Fruit fly (Drosophila melanogaster) whole organism, prepupa: ENCODE measurements around the gene CG32066.

Experiments used
- Blimp-1 ChIP-seq: fragments of 200-800 bp; sonication (Bioruptor generic); optimal IDR thresholded peaks from 3 replicates; lab custom pipeline; 2017; ENCODE audit warnings: missing biosample characterization, missing genetic modification characterization, mild to moderate bottlenecking, moderate library complexity, missing genetic modification reagents
- CG10631 ChIP-seq: fragments of 200-800 bp; sonication (Bioruptor generic); optimal IDR thresholded peaks from 2 replicates; lab custom pipeline; 2016; ENCODE audit warnings: missing biosample characterization, missing genetic modification characterization
- CG10669 ChIP-seq: fragments of 200-800 bp; sonication (Bioruptor generic); optimal IDR thresholded peaks from 3 replicates; lab custom pipeline; 2018; ENCODE audit warnings: missing biosample characterization, mild to moderate bottlenecking, missing genetic modification characterization, moderate library complexity
- CG11294 ChIP-seq: fragments of 200-800 bp; sonication (Bioruptor generic); IDR thresholded peaks from 2 replicates; pipeline ENCODE4 v1.3.6; 2022; ENCODE audit warnings: missing biosample characterization, missing genetic modification characterization
- CG11762 ChIP-seq: fragments of 200-800 bp; sonication (Bioruptor generic); optimal IDR thresholded peaks from 3 replicates; lab custom pipeline; 2016; ENCODE audit warnings: missing biosample characterization, missing genetic modification characterization; ENCODE audit not compliant: insufficient read depth
- CG11902 ChIP-seq: fragments of 200-800 bp; sonication (Bioruptor generic); optimal IDR thresholded peaks from 3 replicates; lab custom pipeline; 2016; ENCODE audit warnings: missing biosample characterization, missing genetic modification characterization
- CG15336 ChIP-seq: fragments of 200-800 bp; sonication (Bioruptor generic); IDR thresholded peaks from 2 replicates; pipeline ENCODE4 v1.3.6; 2022; ENCODE audit warnings: missing biosample characterization, missing genetic modification characterization
- CG1621 ChIP-seq: fragments of 200-800 bp; sonication (Bioruptor generic); optimal IDR thresholded peaks from 3 replicates; lab custom pipeline; 2018; ENCODE audit warnings: missing biosample characterization, mild to moderate bottlenecking, missing genetic modification characterization
- CG3032 ChIP-seq: fragments of 200-800 bp; optimal IDR thresholded peaks from 2 replicates; lab custom pipeline; 2019; ENCODE audit warnings: missing biosample characterization, mild to moderate bottlenecking, missing genetic modification characterization, moderate library complexity
- CG31627 ChIP-seq: fragments of 200-800 bp; sonication (Bioruptor generic); optimal IDR thresholded peaks from 3 replicates; lab custom pipeline; 2016; ENCODE audit warnings: missing biosample characterization, missing genetic modification characterization
- CG34406 ChIP-seq: fragments of 200-800 bp; sonication (Bioruptor generic); optimal IDR thresholded peaks from 3 replicates; lab custom pipeline; 2016; ENCODE audit warnings: missing biosample characterization, missing genetic modification characterization
- CG3919 ChIP-seq: fragments of 200-800 bp; sonication (Bioruptor generic); optimal IDR thresholded peaks from 3 replicates; lab custom pipeline; 2016; ENCODE audit warnings: missing biosample characterization, missing genetic modification characterization
- CG4318 ChIP-seq: fragments of 200-800 bp; sonication (Bioruptor generic); optimal IDR thresholded peaks from 3 replicates; lab custom pipeline; 2017; ENCODE audit warnings: missing biosample characterization, mild to moderate bottlenecking, missing genetic modification characterization
- CG6163 ChIP-seq: fragments of 200-800 bp; sonication (Bioruptor generic); IDR thresholded peaks from 3 replicates; pipeline ENCODE4 v1.3.6; 2022; ENCODE audit warnings: missing biosample characterization, missing genetic modification characterization
- CG6276 ChIP-seq: fragments of 200-800 bp; sonication (Bioruptor generic); optimal IDR thresholded peaks from 2 replicates; lab custom pipeline; 2017; ENCODE audit warnings: missing biosample characterization, mild to moderate bottlenecking, missing genetic modification characterization
- CG6808 ChIP-seq: fragments of 200-800 bp; sonication (Bioruptor generic); optimal IDR thresholded peaks from 3 replicates; lab custom pipeline; 2017; ENCODE audit warnings: missing biosample characterization, missing genetic modification characterization, mild to moderate bottlenecking, moderate library complexity, missing genetic modification reagents
- CG6854 ChIP-seq: fragments of 200-800 bp; sonication (Bioruptor generic); optimal IDR thresholded peaks from 2 replicates; lab custom pipeline; 2017; ENCODE audit warnings: missing biosample characterization, mild to moderate bottlenecking, missing genetic modification characterization
- CG7368 ChIP-seq: fragments of 200-800 bp; sonication (Bioruptor generic); optimal IDR thresholded peaks from 3 replicates; lab custom pipeline; 2016; ENCODE audit warnings: missing biosample characterization, missing genetic modification characterization
- CG8119 ChIP-seq: fragments of 200-800 bp; sonication (Bioruptor generic); IDR thresholded peaks from 3 replicates; pipeline ENCODE4 v1.3.6; 2022; ENCODE audit warnings: missing biosample characterization, missing genetic modification characterization
- CG8632 ChIP-seq: fragments of 200-800 bp; sonication (Bioruptor generic); optimal IDR thresholded peaks from 3 replicates; lab custom pipeline; 2016; ENCODE audit warnings: missing biosample characterization, missing genetic modification characterization
- Eip75B ChIP-seq: fragments of 200-800 bp; sonication (Bioruptor generic); optimal IDR thresholded peaks from 3 replicates; lab custom pipeline; 2016; ENCODE audit warnings: missing biosample characterization, missing genetic modification characterization
- Eip78C ChIP-seq: fragments of 200-800 bp; sonication (Bioruptor generic); peaks from one replicate; lab custom pipeline; 2016; ENCODE audit warnings: missing biosample characterization, missing genetic modification characterization
- Eip93F ChIP-seq: fragments of 200-800 bp; sonication (Bioruptor generic); optimal IDR thresholded peaks from 2 replicates; lab custom pipeline; 2016; ENCODE audit warnings: missing biosample characterization, mild to moderate bottlenecking, missing genetic modification characterization
- Ets21C ChIP-seq: fragments of 200-800 bp; sonication (Bioruptor generic); optimal IDR thresholded peaks from 3 replicates; lab custom pipeline; 2016; ENCODE audit warnings: missing biosample characterization, missing genetic modification characterization
- Gug ChIP-seq: fragments of 200-800 bp; sonication (Bioruptor generic); IDR thresholded peaks from 2 replicates; pipeline ENCODE4 v1.3.6; 2022; ENCODE audit warnings: missing biosample characterization, missing genetic modification characterization
- Hr39 ChIP-seq: fragments of 200-800 bp; sonication (Bioruptor generic); optimal IDR thresholded peaks from 2 replicates; lab custom pipeline; 2016; ENCODE audit warnings: missing biosample characterization, missing genetic modification characterization
- Hr4 ChIP-seq: fragments of 200-800 bp; sonication (Bioruptor generic); optimal IDR thresholded peaks from 3 replicates; lab custom pipeline; 2016; ENCODE audit warnings: missing biosample characterization, missing genetic modification characterization
- Lpt ChIP-seq: fragments of 200-800 bp; sonication (Bioruptor generic); optimal IDR thresholded peaks from 3 replicates; lab custom pipeline; 2016; ENCODE audit warnings: missing biosample characterization, missing genetic modification characterization
- Met ChIP-seq: fragments of 200-800 bp; sonication (Bioruptor generic); optimal IDR thresholded peaks from 3 replicates; lab custom pipeline; 2016; ENCODE audit warnings: missing biosample characterization, missing genetic modification characterization
- OdsH ChIP-seq: fragments of 200-800 bp; sonication (Bioruptor generic); optimal IDR thresholded peaks from 3 replicates; lab custom pipeline; 2016; ENCODE audit warnings: missing biosample characterization, missing genetic modification characterization
- Smox ChIP-seq: fragments of 200-800 bp; sonication (Bioruptor generic); optimal IDR thresholded peaks from 3 replicates; lab custom pipeline; 2016; ENCODE audit warnings: missing biosample characterization, missing genetic modification characterization
- Sox102F ChIP-seq: fragments of 200-800 bp; sonication (Bioruptor generic); optimal IDR thresholded peaks from 2 replicates; lab custom pipeline; 2016; ENCODE audit warnings: missing biosample characterization, mild to moderate bottlenecking, missing genetic modification characterization
- Sox14 ChIP-seq: fragments of 200-800 bp; sonication (Bioruptor generic); optimal IDR thresholded peaks from 3 replicates; lab custom pipeline; 2016; ENCODE audit warnings: missing biosample characterization, missing genetic modification characterization
- Sox15 ChIP-seq: fragments of 200-800 bp; sonication (Bioruptor generic); optimal IDR thresholded peaks from 3 replicates; lab custom pipeline; 2016; ENCODE audit warnings: missing biosample characterization, missing genetic modification characterization
- acj6 ChIP-seq: fragments of 200-800 bp; sonication (Bioruptor generic); optimal IDR thresholded peaks from 3 replicates; lab custom pipeline; 2016; ENCODE audit warnings: missing biosample characterization, missing genetic modification characterization
- cyc ChIP-seq: fragments of 200-800 bp; sonication (Bioruptor generic); optimal IDR thresholded peaks from 3 replicates; lab custom pipeline; 2016; ENCODE audit warnings: missing biosample characterization, missing genetic modification characterization
- dac ChIP-seq: fragments of 200-800 bp; sonication (Bioruptor generic); optimal IDR thresholded peaks from 2 replicates; lab custom pipeline; 2017; ENCODE audit warnings: missing biosample characterization, mild to moderate bottlenecking, missing genetic modification characterization
- dsx ChIP-seq: fragments of 200-800 bp; optimal IDR thresholded peaks from 3 replicates; lab custom pipeline; 2019; ENCODE audit warnings: missing biosample characterization, mild to moderate bottlenecking, missing genetic modification characterization, moderate library complexity; ENCODE audit not compliant: poor library complexity, severe bottlenecking
- eg ChIP-seq: fragments of 200-800 bp; sonication (Bioruptor generic); IDR thresholded peaks from 3 replicates; pipeline ENCODE4 v1.3.6; 2022; ENCODE audit warnings: missing biosample characterization, missing genetic modification characterization
- esn ChIP-seq: fragments of 200-800 bp; sonication (Bioruptor generic); optimal IDR thresholded peaks from 2 replicates; lab custom pipeline; 2016; ENCODE audit warnings: missing biosample characterization, mild to moderate bottlenecking, missing genetic modification characterization, moderate library complexity
- fd85E ChIP-seq: fragments of 200-800 bp; sonication (Bioruptor generic); optimal IDR thresholded peaks from 3 replicates; lab custom pipeline; 2016; ENCODE audit warnings: missing biosample characterization, missing genetic modification characterization
- fkh ChIP-seq: fragments of 200-800 bp; sonication (Bioruptor generic); optimal IDR thresholded peaks from 3 replicates; lab custom pipeline; 2017; ENCODE audit warnings: missing biosample characterization, mild to moderate bottlenecking, missing genetic modification characterization, moderate library complexity
- lz ChIP-seq: fragments of 200-800 bp; sonication (Bioruptor generic); optimal IDR thresholded peaks from 3 replicates; lab custom pipeline; 2016; ENCODE audit warnings: missing biosample characterization, missing genetic modification characterization
- net ChIP-seq: fragments of 200-800 bp; sonication (Bioruptor generic); optimal IDR thresholded peaks from 3 replicates; lab custom pipeline; 2016; ENCODE audit warnings: missing biosample characterization, missing genetic modification characterization
- pdm3 ChIP-seq: fragments of 200-800 bp; sonication (Bioruptor generic); optimal IDR thresholded peaks from 3 replicates; lab custom pipeline; 2016; ENCODE audit warnings: missing biosample characterization, missing genetic modification characterization
- ss ChIP-seq, 2 experiments: fragments of 200-800 bp; sonication (Bioruptor generic); optimal IDR thresholded peaks; 2 replicates in 1 of 2; 3 replicates in 1 of 2; lab custom pipeline; 2017 to 2018; ENCODE audit warnings: mild to moderate bottlenecking in 2 of 2, missing biosample characterization in 2 of 2, missing genetic modification characterization in 2 of 2, moderate library complexity in 1 of 2
- svp ChIP-seq: fragments of 200-800 bp; sonication (Bioruptor generic); peaks from one replicate; lab custom pipeline; 2016; ENCODE audit warnings: missing biosample characterization, missing genetic modification characterization
- topi ChIP-seq: fragments of 200-800 bp; sonication (Bioruptor generic); optimal IDR thresholded peaks from 3 replicates; lab custom pipeline; 2016; ENCODE audit warnings: missing biosample characterization, missing genetic modification characterization
- vri ChIP-seq: fragments of 200-800 bp; sonication (Bioruptor generic); optimal IDR thresholded peaks from 3 replicates; lab custom pipeline; 2016; ENCODE audit warnings: missing biosample characterization, mild to moderate bottlenecking, missing genetic modification characterization

The CG32066 gene

DNA sequence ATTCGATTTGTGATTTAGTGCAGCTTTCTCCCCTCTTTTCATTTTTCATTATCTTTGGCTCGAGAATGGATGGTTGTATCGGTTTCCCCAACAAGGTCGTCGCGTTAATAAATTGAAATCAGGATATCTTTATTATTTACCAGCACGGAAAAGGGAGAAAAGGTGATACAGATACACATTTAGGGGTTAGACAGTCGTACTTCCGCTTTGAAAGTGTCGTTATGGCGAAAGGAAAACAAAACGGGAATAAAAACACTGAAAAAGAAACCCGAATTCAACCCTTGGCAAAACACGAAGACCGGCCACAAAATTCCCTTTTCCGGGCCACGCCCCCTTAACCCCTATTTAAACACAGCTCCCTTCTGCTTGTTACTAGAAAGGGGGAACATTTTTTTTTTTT is 23.7 kb upstream of the CG32066 start:
- no peak for TF ChIP-seq CG15336 (GFP tag; lab: Robert Waterston, UW)
- no peak for TF ChIP-seq CG10669 (GFP tag; lab: Kevin White, UChicago)
- TF ChIP-seq svp (GFP tag; lab: Kevin White, UChicago): no peak
- no peak for TF ChIP-seq fkh (GFP tag; lab: Kevin White, UChicago)
- no peak for TF ChIP-seq CG34406 (GFP tag; lab: Kevin White, UChicago)
- no peak for TF ChIP-seq CG8632 (GFP tag; lab: Kevin White, UChicago)
- no peak for TF ChIP-seq Eip93F (GFP tag; lab: Kevin White, UChicago)

DNA sequence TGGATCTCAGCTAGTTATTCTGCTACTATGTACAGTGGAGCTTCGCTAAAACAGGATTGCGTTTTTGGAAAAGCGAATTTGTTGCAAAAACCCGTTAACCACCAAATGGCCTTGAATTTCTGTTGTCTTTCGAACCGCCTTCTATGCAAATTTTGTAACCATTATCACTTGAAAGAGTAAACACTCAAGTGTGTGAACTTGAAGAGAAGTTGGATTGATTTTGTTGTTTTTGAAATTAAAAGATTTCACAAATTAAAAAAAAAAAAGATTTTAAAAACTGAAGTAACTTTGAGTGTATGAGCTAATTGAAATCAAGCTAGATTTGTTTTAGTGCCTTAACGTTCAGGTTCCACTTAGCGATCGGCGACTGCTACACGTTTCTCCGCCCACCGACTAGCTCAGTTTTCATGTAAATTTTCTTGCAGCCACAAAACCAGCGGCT is 23.1 kb upstream of the CG32066 start:
- no peak for TF ChIP-seq fd85E
- peak; percentile 79 for TF ChIP-seq CG6276
- peak; percentile 88 for TF ChIP-seq CG15336 (GFP tag; lab: Robert Waterston, UW)
- TF ChIP-seq dsx: peak; percentile 69
- no peak for TF ChIP-seq CG6854 (GFP tag; lab: Kevin White, UChicago)
- TF ChIP-seq eg (GFP tag; lab: Robert Waterston, UW): peak; percentile 82
- no peak for TF ChIP-seq CG10631 (GFP tag; lab: Kevin White, UChicago)
- TF ChIP-seq svp (GFP tag; lab: Kevin White, UChicago): peak; percentile 72
- no peak for TF ChIP-seq fkh (GFP tag; lab: Kevin White, UChicago)
- peak; percentile 82 for TF ChIP-seq Hr4 (GFP tag; lab: Kevin White, UChicago)
- peak; percentile 23 for TF ChIP-seq CG34406 (GFP tag; lab: Kevin White, UChicago)
- peak; percentile 42 for TF ChIP-seq Met
- TF ChIP-seq Eip78C (GFP tag; lab: Kevin White, UChicago): peak; percentile 87
- peak; percentile 26 for TF ChIP-seq Smox
- no peak for TF ChIP-seq CG6808 (GFP tag; lab: Kevin White, UChicago)
- peak; percentile 89 for TF ChIP-seq CG8119
- TF ChIP-seq topi: peak; percentile 73
- peak; percentile 76 for TF ChIP-seq Eip75B
- TF ChIP-seq net (GFP tag; lab: Kevin White, UChicago): peak; percentile 67
- TF ChIP-seq CG11902: peak; percentile 24
- TF ChIP-seq Lpt (GFP tag; lab: Kevin White, UChicago): peak; percentile 77
- TF ChIP-seq CG6163 (GFP tag; lab: Robert Waterston, UW): peak; percentile 83
- TF ChIP-seq Sox102F (GFP tag; lab: Kevin White, UChicago): no peak
- TF ChIP-seq CG3919 (GFP tag; lab: Kevin White, UChicago): peak; percentile 74
- TF ChIP-seq Sox15 (GFP tag; lab: Kevin White, UChicago): peak; percentile 43
- peak; percentile 67 for TF ChIP-seq Sox14 (GFP tag; lab: Kevin White, UChicago)
- TF ChIP-seq cyc: peak; percentile 76
- no peak for TF ChIP-seq vri (GFP tag; lab: Kevin White, UChicago)
- TF ChIP-seq dac (GFP tag; lab: Kevin White, UChicago): peak; percentile 69
- TF ChIP-seq pdm3: no peak
- peak; percentile 25 for TF ChIP-seq CG3032 (tag; lab: Kevin White, UChicago)
- TF ChIP-seq lz: peak; percentile 65
- TF ChIP-seq CG10669 (GFP tag; lab: Kevin White, UChicago): peak; percentile 59
- TF ChIP-seq Gug (GFP tag; lab: Robert Waterston, UW): peak; percentile 67
- TF ChIP-seq Hr39 (GFP tag; lab: Kevin White, UChicago): peak; percentile 44
- TF ChIP-seq CG11762 (GFP tag; lab: Kevin White, UChicago): peak; percentile 46
- TF ChIP-seq esn (GFP tag; lab: Kevin White, UChicago): peak; percentile 66
- peak; percentile 64 for TF ChIP-seq Ets21C (GFP tag; lab: Kevin White, UChicago)
- TF ChIP-seq CG7368 (GFP tag; lab: Kevin White, UChicago): peak; percentile 67
- no peak for TF ChIP-seq CG4318
- TF ChIP-seq CG1621 (tag; lab: Kevin White, UChicago): no peak
- peak; percentile 31 for TF ChIP-seq CG31627 (GFP tag; lab: Kevin White, UChicago)
- TF ChIP-seq acj6: peak; percentile 43
- no peak for TF ChIP-seq Blimp-1 (GFP tag; lab: Kevin White, UChicago)
- peak; percentile 66 for TF ChIP-seq OdsH (GFP tag; lab: Kevin White, UChicago)
- TF ChIP-seq ss (GFP tag; optimal IDR thresholded peaks at IDR 0.05; lab: Kevin White, UChicago): peak; percentile 20 to 48
- TF ChIP-seq CG11294 (GFP tag; lab: Robert Waterston, UW): peak; percentile 73
